Fruit fly (Drosophila melanogaster) whole organism, wandering third instar larva: ENCODE data around the gene CG34354.

ENCODE experiments used
- N ChIP-seq: fragments of >200 bp; optimal IDR thresholded peaks from 2 replicates; lab custom pipeline; 2018; ENCODE audit warnings: missing biosample characterization, missing external identifiers, missing genetic modification characterization
- h ChIP-seq: fragments of 200-800 bp; sonication (Bioruptor generic); optimal IDR thresholded peaks from 3 replicates; lab custom pipeline; 2016; ENCODE audit warnings: missing biosample characterization, mild to moderate bottlenecking, missing genetic modification characterization
- usp ChIP-seq: fragments of >200 bp; optimal IDR thresholded peaks from 2 replicates; lab custom pipeline; 2017; ENCODE audit warnings: missing biosample characterization, missing genetic modification characterization

- TF ChIP-seq usp (GFP tag; lab: Kevin White, UChicago) (no peak), N (no peak), h (GFP tag; lab: Kevin White, UChicago) (no peak)
These were observed 20.4 kb upstream of the CG34354 start for dm6 chr3R:28126241-28126640.
